Fruit fly (Drosophila melanogaster) whole organism, embryonic: ENCODE measurements around the gene CG32668.

ENCODE experiments used
- Abd-B ChIP-seq: fragments of 200-800 bp; sonication (Bioruptor generic); optimal IDR thresholded peaks from 2 replicates; lab custom pipeline; 2018; ENCODE audit warnings: missing biosample characterization, mild to moderate bottlenecking, missing genetic modification characterization, moderate library complexity
- CG4820 ChIP-seq: fragments of 200-800 bp; sonication (Bioruptor generic); optimal IDR thresholded peaks from 3 replicates; lab custom pipeline; 2016; ENCODE audit warnings: missing biosample characterization, missing genetic modification characterization
- CG7745 ChIP-seq: fragments of 200-800 bp; sonication (Bioruptor generic); optimal IDR thresholded peaks from 2 replicates; lab custom pipeline; 2018; ENCODE audit warnings: missing biosample characterization, mild to moderate bottlenecking, missing genetic modification characterization, moderate library complexity
- CG8765 ChIP-seq: fragments of 200-800 bp; sonication (Bioruptor generic); IDR thresholded peaks from 2 replicates; pipeline ENCODE4 v1.3.6; 2022; ENCODE audit warnings: missing biosample characterization, missing genetic modification characterization
- Chrac-16 ChIP-seq: fragments of 200-800 bp; sonication (Bioruptor generic); optimal IDR thresholded peaks from 3 replicates; lab custom pipeline; 2016; ENCODE audit warnings: missing biosample characterization, missing genetic modification characterization
- gro ChIP-seq: fragments of 200-800 bp; sonication (Bioruptor generic); optimal IDR thresholded peaks from 2 replicates; lab custom pipeline; 2016; ENCODE audit warnings: missing biosample characterization, missing genetic modification characterization

DNA sequence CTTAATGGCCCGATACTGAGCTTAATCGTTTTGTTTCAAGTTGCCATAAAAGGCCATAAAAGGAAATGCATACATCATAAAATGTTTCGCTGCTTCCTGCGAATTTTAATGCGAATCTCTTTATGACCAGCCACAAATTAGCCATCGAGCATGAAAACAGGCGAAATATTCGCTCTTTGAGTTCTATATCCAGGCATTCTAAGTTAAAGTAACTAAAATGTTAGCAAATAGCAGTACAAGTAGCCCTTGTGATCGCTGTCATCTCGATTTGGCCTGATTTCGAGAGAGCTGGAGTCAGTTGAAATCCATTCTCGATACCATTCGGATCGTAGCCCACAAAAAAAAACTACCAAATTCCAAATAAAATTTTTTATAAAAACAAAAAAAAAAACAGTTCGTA lies 42.4 kb upstream of the CG32668 start, which contains the start of gene CG11106:
- no peak for TF ChIP-seq CG8765 (GFP tag; lab: Robert Waterston, UW)
- no peak for TF ChIP-seq CG7745
- TF ChIP-seq Abd-B (GFP tag; lab: Kevin White, UChicago): no peak
- TF ChIP-seq CG4820: no peak
- TF ChIP-seq Chrac-16 (GFP tag; lab: Kevin White, UChicago): no peak
- TF ChIP-seq gro (GFP tag; lab: Kevin White, UChicago): no peak
